Fruit fly (Drosophila melanogaster): Measurements from ENCODE around the gene CG9997.
"Not testable (repeated sequence)": the region's sequence is repeated elsewhere in the genome, so short reads cannot be mapped to it uniquely, and the experiment has no call there.

DNA sequence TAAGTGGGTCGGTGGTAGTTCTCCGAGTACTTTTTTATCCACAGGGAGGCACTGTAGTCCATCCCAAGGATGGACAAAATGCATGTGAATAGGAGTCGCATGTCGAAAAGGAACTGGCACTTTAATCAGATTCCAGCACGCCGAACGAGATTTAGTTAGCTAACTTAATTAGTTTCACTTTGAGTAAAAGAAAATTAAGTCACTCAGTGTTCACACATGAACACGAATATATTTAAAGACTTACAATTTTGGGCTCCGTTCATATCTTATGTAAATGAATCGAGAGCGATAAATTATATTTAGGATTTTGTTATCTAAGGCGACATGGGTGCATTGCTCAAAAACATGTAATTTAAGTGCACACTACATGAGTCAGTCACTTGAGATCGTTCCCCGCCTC, 1.4 kb upstream of the CG9997 start, which contains the start of gene aqrs:
- not testable (repeated sequence) for TF ChIP-seq h, psq, Myc, ttk (optimal IDR thresholded peaks at IDR 0.05)
